Worm (Caenorhabditis elegans) whole organism, early embryonic: ENCODE results near the gene C25F9.11.

Experiments
- B0310.2 ChIP-seq: sonication (generic microtip); optimal IDR thresholded peaks from 2 replicates; lab custom pipeline; 2016; ENCODE audit warnings: mild to moderate bottlenecking, missing genetic modification characterization, missing compliant biosample characterization
- F13C5.2 ChIP-seq: sonication (generic microtip); optimal IDR thresholded peaks from 2 replicates; lab custom pipeline; 2017; ENCODE audit warnings: mild to moderate bottlenecking, missing genetic modification characterization, inconsistent platforms, missing compliant biosample characterization
- aly-1 ChIP-seq: sonication (generic microtip); optimal IDR thresholded peaks from 2 replicates; lab custom pipeline; 2016; ENCODE audit warnings: missing genetic modification characterization, missing compliant biosample characterization
- ama-1 ChIP-seq: fragments of 150-350 bp; optimal IDR thresholded peaks from 2 replicates; lab custom pipeline; 2014
- ceh-13 ChIP-seq: fragments of 200-800 bp; sonication (Bioruptor generic); optimal IDR thresholded peaks from 2 replicates; lab custom pipeline; 2018; ENCODE audit warnings: mild to moderate bottlenecking, missing genetic modification characterization, missing compliant biosample characterization
- ceh-36 ChIP-seq: sonication (generic microtip); optimal IDR thresholded peaks from 2 replicates; lab custom pipeline; 2016; ENCODE audit warnings: missing genetic modification characterization, inconsistent platforms, missing compliant biosample characterization
- ets-7 ChIP-seq: sonication (generic microtip); optimal IDR thresholded peaks from 2 replicates; lab custom pipeline; 2016; ENCODE audit warnings: missing genotype, missing genetic modification characterization, missing compliant biosample characterization
- flt-1 ChIP-seq: fragments of 200-800 bp; sonication (Bioruptor generic); IDR thresholded peaks from 2 replicates; pipeline ENCODE4 v1.3.6; 2022; ENCODE audit warnings: missing genetic modification characterization, missing compliant biosample characterization
- hmbx-1 ChIP-seq: sonication (generic microtip); optimal IDR thresholded peaks from 2 replicates; lab custom pipeline; 2016; ENCODE audit warnings: mild to moderate bottlenecking, missing genetic modification characterization, missing compliant biosample characterization
- hmg-4 ChIP-seq: fragments of 200-800 bp; sonication (Bioruptor generic); optimal IDR thresholded peaks from 2 replicates; lab custom pipeline; 2018; ENCODE audit warnings: mild to moderate bottlenecking, missing genetic modification characterization, missing compliant biosample characterization
- hnd-1 ChIP-seq: sonication (generic microtip); optimal IDR thresholded peaks from 2 replicates; lab custom pipeline; 2016; ENCODE audit warnings: missing genetic modification characterization, missing compliant biosample characterization
- pes-1 ChIP-seq: fragments of 200-800 bp; sonication (Bioruptor generic); IDR thresholded peaks from 2 replicates; pipeline ENCODE4 v1.3.6; 2022; ENCODE audit warnings: missing genetic modification reagents, missing genetic modification characterization, missing compliant biosample characterization
- scrt-1 ChIP-seq: fragments of 200-800 bp; sonication (Bioruptor generic); IDR thresholded peaks from 2 replicates; pipeline ENCODE4 v1.3.6; 2022; ENCODE audit warnings: missing genetic modification characterization, missing compliant biosample characterization
- sea-1 ChIP-seq: fragments of 200-800 bp; sonication (Bioruptor generic); conservative IDR thresholded peaks from 2 replicates; pipeline ENCODE4 v1.3.6; 2022; ENCODE audit warnings: missing genetic modification characterization, missing compliant biosample characterization
- tbx-11 ChIP-seq: fragments of 200-800 bp; sonication (Bioruptor generic); IDR thresholded peaks from 2 replicates; pipeline ENCODE4 v1.3.6; 2022; ENCODE audit warnings: missing genetic modification characterization, missing compliant biosample characterization
- tbx-37 ChIP-seq: fragments of 200-800 bp; sonication (Bioruptor generic); conservative IDR thresholded peaks from 2 replicates; pipeline ENCODE4 v1.3.6; 2022; ENCODE audit warnings: missing genetic modification reagents, missing genetic modification characterization, missing compliant biosample characterization
- tra-4 ChIP-seq: sonication (generic microtip); optimal IDR thresholded peaks from 2 replicates; lab custom pipeline; 2017; ENCODE audit warnings: missing genetic modification characterization, missing compliant biosample characterization

Gene C25F9.11

ce11 chrV:19396576-19397313 is 36.1 kb downstream of the C25F9.11 start:
- TF ChIP-seq F13C5.2 (tag; lab: Kevin White, UChicago) (no peak), ceh-13 (GFP tag; lab: Kevin White, UChicago) (no peak), hmg-4 (GFP tag; lab: Kevin White, UChicago) (no peak), tbx-37 (no peak), ama-1 (lab: Kevin White, UChicago) (no peak), sea-1 (GFP tag; lab: Robert Waterston, UW) (no peak), pes-1 (GFP tag; lab: Robert Waterston, UW) (no peak), tbx-11 (GFP tag; lab: Robert Waterston, UW) (no peak), hmbx-1 (tag; lab: Kevin White, UChicago) (no peak), ceh-36 (no peak), B0310.2 (tag; lab: Kevin White, UChicago) (no peak), ets-7 (tag; lab: Kevin White, UChicago) (no peak), aly-1 (tag; lab: Kevin White, UChicago) (no peak), tra-4 (tag; lab: Kevin White, UChicago) (no peak), flt-1 (GFP tag; lab: Robert Waterston, UW) (no peak), scrt-1 (GFP tag; lab: Robert Waterston, UW) (no peak), hnd-1 (tag; lab: Kevin White, UChicago) (no peak)

- no peak for TF ChIP-seq tbx-11 (GFP tag; lab: Robert Waterston, UW)
- TF ChIP-seq pes-1 (GFP tag; lab: Robert Waterston, UW) = no peak
- no peak for TF ChIP-seq ets-7 (tag; lab: Kevin White, UChicago)
- TF ChIP-seq scrt-1 (GFP tag; lab: Robert Waterston, UW) = no peak
- TF ChIP-seq flt-1 (GFP tag; lab: Robert Waterston, UW) = no peak
- TF ChIP-seq tbx-37 = no peak
- no peak for TF ChIP-seq ceh-36
- TF ChIP-seq ceh-13 (GFP tag; lab: Kevin White, UChicago) = no peak
- TF ChIP-seq hnd-1 (tag; lab: Kevin White, UChicago) = no peak
- no peak for TF ChIP-seq sea-1 (GFP tag; lab: Robert Waterston, UW)
- TF ChIP-seq ama-1 (lab: Kevin White, UChicago) = no peak
Measured at ce11 chrV:19394750-19395149, 38.1 kb downstream of the C25F9.11 start, which contains the start of gene C25F9.8. TSS of gene C25F9.8 (plus strand) at chrV:19395050.

- TF ChIP-seq sea-1 (GFP tag; lab: Robert Waterston, UW) = no peak
- TF ChIP-seq F13C5.2 (tag; lab: Kevin White, UChicago) = no peak
- TF ChIP-seq pes-1 (GFP tag; lab: Robert Waterston, UW) = no peak
- TF ChIP-seq hmbx-1 (tag; lab: Kevin White, UChicago) = no peak
- TF ChIP-seq aly-1 (tag; lab: Kevin White, UChicago) = no peak
Measured at ce11 chrV:19391242-19391641, 41.6 kb downstream of the C25F9.11 start.

- TF ChIP-seq scrt-1 (GFP tag; lab: Robert Waterston, UW) = no peak
- TF ChIP-seq tbx-11 (GFP tag; lab: Robert Waterston, UW) = no peak
- no peak for TF ChIP-seq ceh-13 (GFP tag; lab: Kevin White, UChicago)
- no peak for TF ChIP-seq tra-4 (tag; lab: Kevin White, UChicago)
- no peak for TF ChIP-seq sea-1 (GFP tag; lab: Robert Waterston, UW)
- TF ChIP-seq flt-1 (GFP tag; lab: Robert Waterston, UW) = no peak
- TF ChIP-seq aly-1 (tag; lab: Kevin White, UChicago) = no peak
- TF ChIP-seq ets-7 (tag; lab: Kevin White, UChicago) = no peak
- TF ChIP-seq tbx-37 = no peak
- TF ChIP-seq hnd-1 (tag; lab: Kevin White, UChicago) = no peak
- no peak for TF ChIP-seq ama-1 (lab: Kevin White, UChicago)
- TF ChIP-seq F13C5.2 (tag; lab: Kevin White, UChicago) = no peak
- no peak for TF ChIP-seq pes-1 (GFP tag; lab: Robert Waterston, UW)
- TF ChIP-seq hmg-4 (GFP tag; lab: Kevin White, UChicago) = no peak
- no peak for TF ChIP-seq hmbx-1 (tag; lab: Kevin White, UChicago)
- no peak for TF ChIP-seq B0310.2 (tag; lab: Kevin White, UChicago)
- no peak for TF ChIP-seq ceh-36
Measured at ce11 chrV:19390029-19390428, 42.8 kb downstream of the C25F9.11 start, which contains the start of gene slcr-46.2. TSS of gene slcr-46.2 (minus strand) at chrV:19390129.
